Worm (Caenorhabditis elegans) whole organism, L4/young adult: Measurements from ENCODE around the gene M28.8.

Experiments
- dao-5 ChIP-seq: sonication (generic microtip); optimal IDR thresholded peaks from 2 replicates; lab custom pipeline; 2016; ENCODE audit warnings: missing genotype, missing genetic modification characterization, moderate library complexity, missing compliant biosample characterization
- him-1 ChIP-seq: sonication (generic microtip); optimal IDR thresholded peaks from 2 replicates; lab custom pipeline; 2016; ENCODE audit warnings: missing genotype, missing genetic modification reagents, missing genetic modification characterization, missing compliant biosample characterization

DNA sequence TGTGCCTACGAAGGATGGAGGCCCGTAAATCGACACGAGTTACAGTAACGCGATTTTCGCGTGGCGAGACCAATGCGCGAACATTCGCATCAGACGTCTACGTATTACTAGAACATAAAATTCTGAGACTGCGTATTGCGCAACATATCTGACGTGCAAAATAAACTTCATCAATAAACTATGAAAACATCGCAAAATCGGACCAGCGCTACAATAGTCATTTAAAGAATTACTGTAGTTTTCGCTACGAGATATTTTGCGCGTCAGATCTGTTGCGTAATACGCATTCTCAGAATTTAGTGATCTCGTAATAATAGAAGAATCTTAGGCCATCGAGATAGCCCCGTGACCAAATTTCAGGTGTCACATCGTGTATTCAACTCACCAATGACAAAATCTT lies 33.8 kb upstream of the M28.8 start:
- TF ChIP-seq dao-5 (tag; lab: Kevin White, UChicago) (no peak), him-1 (tag; lab: Kevin White, UChicago) (no peak)
